Worm (Caenorhabditis elegans) whole organism, L3 larva: ENCODE data around the gene Y51B9A.14.

Experiments
- nhr-28 ChIP-seq: fragments of 150-350 bp; optimal IDR thresholded peaks from 2 replicates; lab custom pipeline; 2014; ENCODE audit warnings: missing biosample characterization, missing genetic modification characterization
- tbx-2 ChIP-seq: sonication (generic microtip); optimal IDR thresholded peaks from 2 replicates; lab custom pipeline; 2016; ENCODE audit warnings: mild to moderate bottlenecking, missing genetic modification characterization, missing compliant biosample characterization

- TF ChIP-seq nhr-28 (tag; lab: Kevin White, UChicago) (no peak), tbx-2 (no peak)
Observed at ce11 chrII:9397496-9397895, 774 bp downstream of the Y51B9A.14 start, which contains the start of gene Y51B9A.9.
